Worm (Caenorhabditis elegans) whole organism, L1 larva: ENCODE results near the gene molo-1.

ENCODE experiments used
- ama-1 ChIP-seq: fragments of 150-350 bp; optimal IDR thresholded peaks from 2 replicates; lab custom pipeline; 2014
- blmp-1 ChIP-seq: fragments of 150-350 bp; optimal IDR thresholded peaks from 2 replicates; lab custom pipeline; 2014; ENCODE audit warnings: missing biosample characterization, missing genetic modification characterization
- ceh-8 ChIP-seq: fragments of 200-800 bp; sonication (Bioruptor generic); optimal IDR thresholded peaks from 2 replicates; lab custom pipeline; 2018; ENCODE audit warnings: mild to moderate bottlenecking, missing genetic modification characterization, moderate library complexity, missing compliant biosample characterization
- ceh-90 ChIP-seq: sonication (generic microtip); optimal IDR thresholded peaks from 2 replicates; lab custom pipeline; 2016; ENCODE audit warnings: missing genetic modification characterization, missing compliant biosample characterization
- ces-1 ChIP-seq: fragments of 150-350 bp; optimal IDR thresholded peaks from 2 replicates; lab custom pipeline; 2014; ENCODE audit warnings: missing biosample characterization, missing genetic modification reagents, missing genetic modification characterization
- dsc-1 ChIP-seq: sonication (generic microtip); optimal IDR thresholded peaks from 2 replicates; lab custom pipeline; 2016; ENCODE audit warnings: mild to moderate bottlenecking, missing genetic modification characterization, missing compliant biosample characterization
- efl-1 ChIP-seq, 4 experiments: fragments of 150-350 bp; optimal IDR thresholded peaks in 3 of 4; peaks in 1 of 4; 1 replicate in 1 of 4; 2 replicates in 3 of 4; lab custom pipeline; 2014; ENCODE audit warnings: missing biosample characterization in 2 of 4, missing genetic modification characterization in 2 of 4, missing genetic modification reagents in 2 of 4
- egl-27 ChIP-seq, 2 experiments: fragments of 150-350 bp in 1 of 2; sonication (generic microtip); optimal IDR thresholded peaks; 3 replicates each; lab custom pipeline; 2017 to 2018; ENCODE audit warnings: missing biosample characterization in 2 of 2, missing genetic modification characterization in 2 of 2, missing genetic modification reagents in 2 of 2
- elt-2 ChIP-seq: sonication (generic microtip); optimal IDR thresholded peaks from 2 replicates; lab custom pipeline; 2016; ENCODE audit warnings: missing genetic modification characterization, mild to moderate bottlenecking, inconsistent platforms, missing compliant biosample characterization, missing genetic modification reagents
- elt-3 ChIP-seq, 6 experiments: fragments of 150-350 bp in 1 of 6; sonication (generic microtip); optimal IDR thresholded peaks; 2 replicates each; lab custom pipeline; 2017 to 2018; ENCODE audit warnings: missing biosample characterization in 6 of 6, missing genetic modification characterization in 6 of 6, inconsistent platforms in 1 of 6
- ets-5 ChIP-seq: fragments of 200-800 bp; sonication (Bioruptor generic); IDR thresholded peaks from 2 replicates; pipeline ENCODE4 v1.3.6; 2022; ENCODE audit warnings: missing genetic modification characterization, missing compliant biosample characterization
- fkh-8 ChIP-seq: sonication (generic microtip); optimal IDR thresholded peaks from 2 replicates; lab custom pipeline; 2016; ENCODE audit warnings: mild to moderate bottlenecking, missing genetic modification characterization, missing compliant biosample characterization
- hlh-17 ChIP-seq: fragments of 200-800 bp; sonication (Bioruptor generic); optimal IDR thresholded peaks from 2 replicates; lab custom pipeline; 2018; ENCODE audit warnings: missing genetic modification characterization, mild to moderate bottlenecking, missing compliant biosample characterization, moderate library complexity, borderline replicate concordance
- hlh-4 ChIP-seq: sonication (generic microtip); optimal IDR thresholded peaks from 2 replicates; lab custom pipeline; 2016; ENCODE audit warnings: mild to moderate bottlenecking, missing genetic modification characterization, missing compliant biosample characterization
- jun-1 ChIP-seq: fragments of 150-350 bp; optimal IDR thresholded peaks from 2 replicates; lab custom pipeline; 2014; ENCODE audit warnings: missing biosample characterization, missing genetic modification reagents, missing genetic modification characterization
- lin-14 ChIP-seq: fragments of 200-800 bp; sonication (Bioruptor generic); optimal IDR thresholded peaks from 2 replicates; lab custom pipeline; 2018; ENCODE audit warnings: mild to moderate bottlenecking, missing genetic modification characterization, moderate library complexity, missing compliant biosample characterization
- lin-35 ChIP-seq, 2 experiments: fragments of 150-350 bp; optimal IDR thresholded peaks; 2 replicates each; lab custom pipeline; 2014; ENCODE audit warnings: missing biosample characterization in 2 of 2, missing genetic modification characterization in 2 of 2, missing genetic modification reagents in 2 of 2
- lir-3 ChIP-seq: sonication (generic microtip); optimal IDR thresholded peaks from 2 replicates; lab custom pipeline; 2016; ENCODE audit warnings: mild to moderate bottlenecking, missing genetic modification characterization, moderate library complexity, missing compliant biosample characterization; ENCODE audit not compliant: poor library complexity
- lsy-2 ChIP-seq, 2 experiments: fragments of 150-350 bp; optimal IDR thresholded peaks; 2 replicates each; lab custom pipeline; 2014; ENCODE audit warnings: missing biosample characterization in 2 of 2, missing genetic modification characterization in 2 of 2
- mdl-1 ChIP-seq, 2 experiments: fragments of 150-350 bp; optimal IDR thresholded peaks; 2 replicates each; lab custom pipeline; 2014 to 2017; ENCODE audit warnings: missing biosample characterization in 2 of 2, missing genetic modification characterization in 2 of 2, inconsistent platforms in 1 of 2
- nhr-19 ChIP-seq: fragments of 200-800 bp; sonication (Bioruptor generic); conservative IDR thresholded peaks from 2 replicates; pipeline ENCODE4 v1.3.6; 2022; ENCODE audit warnings: missing genetic modification characterization, missing compliant biosample characterization
- nhr-20 ChIP-seq: sonication (generic microtip); optimal IDR thresholded peaks from 2 replicates; lab custom pipeline; 2016; ENCODE audit warnings: mild to moderate bottlenecking, missing genetic modification characterization, missing compliant biosample characterization
- nhr-237 ChIP-seq: fragments of 150-350 bp; optimal IDR thresholded peaks from 2 replicates; lab custom pipeline; 2014; ENCODE audit warnings: missing biosample characterization, missing genetic modification characterization
- nhr-47 ChIP-seq: sonication (generic microtip); optimal IDR thresholded peaks from 2 replicates; lab custom pipeline; 2016; ENCODE audit warnings: mild to moderate bottlenecking, missing genetic modification characterization, moderate library complexity, missing compliant biosample characterization
- nhr-71 ChIP-seq: sonication (generic microtip); optimal IDR thresholded peaks from 2 replicates; lab custom pipeline; 2016; ENCODE audit warnings: mild to moderate bottlenecking, missing genetic modification characterization, moderate library complexity, missing compliant biosample characterization
- nhr-76 ChIP-seq: sonication (generic microtip); optimal IDR thresholded peaks from 2 replicates; lab custom pipeline; 2017; ENCODE audit warnings: missing biosample characterization, missing genetic modification characterization
- nhr-85 ChIP-seq: sonication (generic microtip); peaks from one replicate; lab custom pipeline; 2016; ENCODE audit warnings: missing genetic modification characterization, inconsistent platforms, missing compliant biosample characterization
- nhr-90 ChIP-seq: sonication (generic microtip); optimal IDR thresholded peaks from 2 replicates; lab custom pipeline; 2016; ENCODE audit warnings: mild to moderate bottlenecking, missing genetic modification characterization, missing compliant biosample characterization; ENCODE audit not compliant: poor library complexity
- pag-3 ChIP-seq: sonication (generic microtip); optimal IDR thresholded peaks from 2 replicates; lab custom pipeline; 2017; ENCODE audit warnings: missing genetic modification characterization, mild to moderate bottlenecking, missing compliant biosample characterization, antibody characterized with exemption, borderline replicate concordance; ENCODE audit not compliant: insufficient read depth
- snpc-4 ChIP-seq: fragments of 150-350 bp; optimal IDR thresholded peaks from 2 replicates; lab custom pipeline; 2014; ENCODE audit warnings: missing biosample characterization, missing genetic modification characterization
- snu-23 ChIP-seq: sonication (generic microtip); optimal IDR thresholded peaks from 2 replicates; lab custom pipeline; 2016; ENCODE audit warnings: missing genetic modification characterization, missing compliant biosample characterization
- sptf-1 ChIP-seq: fragments of 150-350 bp; optimal IDR thresholded peaks from 2 replicates; lab custom pipeline; 2014; ENCODE audit warnings: missing biosample characterization, missing genetic modification characterization
- swsn-7 ChIP-seq: sonication (generic microtip); optimal IDR thresholded peaks from 2 replicates; lab custom pipeline; 2016; ENCODE audit warnings: missing genetic modification characterization, missing compliant biosample characterization
- tbx-2 ChIP-seq: sonication (generic microtip); optimal IDR thresholded peaks from 2 replicates; lab custom pipeline; 2016; ENCODE audit warnings: missing genetic modification characterization, missing compliant biosample characterization
- tlp-1 ChIP-seq: fragments of 150-350 bp; optimal IDR thresholded peaks from 2 replicates; lab custom pipeline; 2014; ENCODE audit warnings: missing biosample characterization, missing genetic modification characterization
- unc-30 ChIP-seq: sonication (generic microtip); optimal IDR thresholded peaks from 2 replicates; lab custom pipeline; 2017; ENCODE audit warnings: missing biosample characterization, missing genetic modification characterization
- vab-15 ChIP-seq: sonication (generic microtip); optimal IDR thresholded peaks from 2 replicates; lab custom pipeline; 2017; ENCODE audit warnings: missing genotype, mild to moderate bottlenecking, missing genetic modification characterization, missing compliant biosample characterization
- xbp-1 ChIP-seq: sonication (generic microtip); optimal IDR thresholded peaks from 2 replicates; lab custom pipeline; 2016; ENCODE audit warnings: missing genetic modification characterization, missing compliant biosample characterization
- ztf-4 ChIP-seq: fragments of 150-350 bp; optimal IDR thresholded peaks from 2 replicates; lab custom pipeline; 2014; ENCODE audit warnings: missing biosample characterization, missing genetic modification characterization

molo-1 gene

DNA sequence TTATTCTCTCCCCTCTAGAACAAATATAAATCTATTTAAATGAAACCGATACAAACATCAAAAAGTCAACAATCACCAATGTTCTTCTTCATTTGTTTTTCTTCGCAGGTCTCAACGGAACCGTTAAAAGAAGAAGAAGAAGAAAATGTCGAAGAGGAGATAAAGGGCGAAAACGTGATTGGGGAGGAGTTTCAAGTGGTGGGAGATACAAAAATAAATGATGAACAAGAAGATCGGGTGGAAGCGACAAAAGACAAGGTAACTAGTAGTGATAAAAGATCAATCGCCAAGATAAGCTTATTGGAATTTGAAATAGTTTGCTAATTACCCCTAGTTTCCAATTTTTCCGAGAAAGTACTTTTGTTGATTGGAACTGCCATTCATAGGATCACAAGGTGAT lies 23.6 kb upstream of the molo-1 start:
- peak; percentile 58 for TF ChIP-seq snu-23 (GFP tag; lab: Kevin White, UChicago)
- TF ChIP-seq elt-3 (tag; optimal IDR thresholded peaks at IDR 0.05; lab: Kevin White, UChicago), result peak in 4 of 6 experiments; percentile 31 to 70 (median 48)
- peak; percentile 65 for TF ChIP-seq blmp-1 (tag; lab: Kevin White, UChicago)
- TF ChIP-seq lin-14, result peak; percentile 54
- TF ChIP-seq tbx-2, result peak; percentile 18
- peak in 1 of 2 experiments; percentile 32 for TF ChIP-seq mdl-1 (tag; optimal IDR thresholded peaks at IDR 0.05; lab: Kevin White, UChicago)
- peak in 1 of 2 experiments; percentile 42 for TF ChIP-seq lin-35 (GFP tag; optimal IDR thresholded peaks at IDR 0.05; lab: Kevin White, UChicago)
- peak; percentile 84 for TF ChIP-seq nhr-85 (tag; lab: Kevin White, UChicago)
- TF ChIP-seq nhr-76, result no peak
- no peak for TF ChIP-seq unc-30 (tag; lab: Kevin White, UChicago)
- TF ChIP-seq nhr-71 (tag; lab: Kevin White, UChicago), result peak; percentile 25
- peak; percentile 2 for TF ChIP-seq pag-3
- no peak for TF ChIP-seq nhr-237 (tag; lab: Kevin White, UChicago)
- peak; percentile 53 for TF ChIP-seq nhr-20 (tag; lab: Kevin White, UChicago)

DNA sequence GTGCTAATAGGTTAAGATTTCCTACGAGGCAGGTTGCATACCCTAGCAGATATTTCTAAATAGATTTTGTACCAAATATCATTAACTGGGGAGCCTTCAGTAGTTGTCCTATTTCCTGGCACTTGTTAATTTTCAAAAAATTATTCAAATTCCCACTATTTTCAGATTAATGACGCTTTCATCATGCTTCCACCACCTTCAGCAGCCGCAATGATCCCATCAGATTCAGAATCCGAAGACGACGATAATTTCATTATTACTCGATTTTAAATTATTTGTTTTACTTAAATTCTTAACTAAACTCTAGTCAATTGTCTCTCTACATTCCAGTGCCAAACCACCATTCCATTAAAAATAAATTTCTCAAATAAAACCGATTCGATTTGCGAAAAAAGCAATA lies 22.9 kb upstream of the molo-1 start:
- TF ChIP-seq ztf-4 (tag; lab: Kevin White, UChicago) (peak; percentile 20), snu-23 (GFP tag; lab: Kevin White, UChicago) (peak; percentile 16), swsn-7 (tag; lab: Kevin White, UChicago) (peak; percentile 5), ceh-8 (GFP tag; lab: Kevin White, UChicago) (no peak), jun-1 (no peak), snpc-4 (tag; lab: Kevin White, UChicago) (no peak), ces-1 (no peak), tlp-1 (tag; lab: Kevin White, UChicago) (no peak), ceh-90 (tag; lab: Kevin White, UChicago) (no peak), lsy-2 (tag; optimal IDR thresholded peaks at IDR 0.05; lab: Kevin White, UChicago) (no peak), efl-1 (optimal IDR thresholded peaks at IDR 0.05; lab: Kevin White, UChicago) (no peak), efl-1 (GFP tag; optimal IDR thresholded peaks at IDR 0.05 in 1 of 2; lab: Kevin White, UChicago) (peak in 1 of 2 experiments; percentile 64), elt-2 (tag; lab: Kevin White, UChicago) (peak; percentile 36), sptf-1 (tag; lab: Kevin White, UChicago) (no peak), nhr-47 (peak; percentile 51), nhr-71 (tag; lab: Kevin White, UChicago) (peak; percentile 71), lir-3 (tag; lab: Kevin White, UChicago) (peak; percentile 43), vab-15 (tag; lab: Kevin White, UChicago) (no peak), tbx-2 (peak; percentile 40), nhr-19 (peak; percentile 45), egl-27 (tag; optimal IDR thresholded peaks at IDR 0.05; lab: Kevin White, UChicago) (no peak), dsc-1 (tag; lab: Kevin White, UChicago) (no peak), nhr-20 (tag; lab: Kevin White, UChicago) (peak; percentile 89), fkh-8 (tag; lab: Kevin White, UChicago) (no peak), ets-5 (GFP tag; lab: Robert Waterston, UW) (no peak), lin-35 (GFP tag; optimal IDR thresholded peaks at IDR 0.05; lab: Kevin White, UChicago) (peak in 1 of 2 experiments; percentile 22), xbp-1 (tag; lab: Kevin White, UChicago) (peak; percentile 28), hlh-17 (no peak), ama-1 (peak; percentile 92), hlh-4 (no peak), nhr-90 (peak; percentile 71)
